Worm (Caenorhabditis elegans): ENCODE data around the gene C09H10.5.
A peak's percentile ranks its signal among the peaks of the same experiment; 100 is the strongest.

Gene C09H10.5

ce11 chrII:11132542-11132941 is 29.0 kb upstream of the C09H10.5 start, which contains the start of gene F40F8.11 (continued):
- no peak for TF ChIP-seq ceh-90 (tag; optimal IDR thresholded peaks at IDR 0.05)
- TF ChIP-seq ets-5 (GFP tag; IDR thresholded peaks at IDR 0.05) = no peak
- TF ChIP-seq nhr-12 (tag; optimal IDR thresholded peaks at IDR 0.05) = no peak
- TF ChIP-seq unc-130 (tag; optimal IDR thresholded peaks at IDR 0.05) = no peak
- TF ChIP-seq fkh-10 (GFP tag; optimal IDR thresholded peaks at IDR 0.05) = no peak
- TF ChIP-seq nhr-47 (tag; optimal IDR thresholded peaks at IDR 0.05) = peak; percentile 53
- no peak for TF ChIP-seq C34B4.2 (tag; optimal IDR thresholded peaks at IDR 0.05)
- no peak for TF ChIP-seq grh-1 (GFP tag; IDR thresholded peaks at IDR 0.05)
- no peak for TF ChIP-seq hlh-17 (GFP tag; optimal IDR thresholded peaks at IDR 0.05; ENCODE audit: borderline replicate concordance)
- TF ChIP-seq nhr-85 (tag) = peak; percentile 76
- TF ChIP-seq mef-2 (tag; optimal IDR thresholded peaks at IDR 0.05) = no peak
- TF ChIP-seq egl-13 (tag; optimal IDR thresholded peaks at IDR 0.05) = no peak
- peak; percentile 57 for TF ChIP-seq skn-1 (tag; optimal IDR thresholded peaks at IDR 0.05)
- TF ChIP-seq C16A3.4 (tag; optimal IDR thresholded peaks at IDR 0.05) = peak; percentile 62
- TF ChIP-seq nhr-28 (tag; optimal IDR thresholded peaks at IDR 0.05) = no peak
- TF ChIP-seq irx-1 (tag; optimal IDR thresholded peaks at IDR 0.05) = no peak
- no peak for TF ChIP-seq tlp-1 (tag; optimal IDR thresholded peaks at IDR 0.05)
- peak; percentile 89 to 95 for TF ChIP-seq lin-35 (GFP tag; optimal IDR thresholded peaks at IDR 0.05)
- TF ChIP-seq lsy-2 (tag; optimal IDR thresholded peaks at IDR 0.05) = peak; percentile 66 to 78

ce11 chrII:11129517-11129916 is 26.0 kb upstream of the C09H10.5 start, which contains the start of gene F40F8.12:
Gene F40F8.12 (plus strand): TSS chrII:11129817.
- TF ChIP-seq aha-1 (tag; optimal IDR thresholded peaks at IDR 0.05) (no peak), tlp-1 (tag; optimal IDR thresholded peaks at IDR 0.05) (no peak), hlh-4 (tag; optimal IDR thresholded peaks at IDR 0.05) (no peak), elt-2 (tag; optimal IDR thresholded peaks at IDR 0.05) (no peak), irx-1 (tag; optimal IDR thresholded peaks at IDR 0.05) (no peak), ceh-63 (GFP tag; optimal IDR thresholded peaks at IDR 0.05) (no peak), F16B12.6 (tag; optimal IDR thresholded peaks at IDR 0.05) (no peak), skn-1 (tag; optimal IDR thresholded peaks at IDR 0.05) (no peak), fos-1 (tag; optimal IDR thresholded peaks at IDR 0.05) (no peak), fkh-10 (GFP tag; optimal IDR thresholded peaks at IDR 0.05) (no peak), nhr-20 (tag; optimal IDR thresholded peaks at IDR 0.05) (no peak), aly-2 (tag; optimal IDR thresholded peaks at IDR 0.05) (no peak)

- TF ChIP-seq irx-1 (tag; optimal IDR thresholded peaks at IDR 0.05) (no peak), rnt-1 (tag; optimal IDR thresholded peaks at IDR 0.05) (no peak)
These were observed 25.4 kb upstream of the C09H10.5 start, which contains the start of gene F40F8.3 for ce11 chrII:11128989-11129388. Gene F40F8.3 (plus strand): TSS chrII:11129289.

ce11 chrII:11127364-11127763 is 23.8 kb upstream of the C09H10.5 start, which contains the start of gene F40F8.1:
Gene F40F8.1 (plus strand): TSS chrII:11127664.
- TF ChIP-seq lin-15B (tag; optimal IDR thresholded peaks at IDR 0.05) (no peak), ama-1 (optimal IDR thresholded peaks at IDR 0.05) (no peak), ceh-63 (GFP tag; optimal IDR thresholded peaks at IDR 0.05) (no peak), zag-1 (tag; optimal IDR thresholded peaks at IDR 0.05) (no peak)

ce11 chrII:11126312-11127000 is 22.9 kb upstream of the C09H10.5 start, which contains the start of the genes rps-9 and lsm-1:
Gene rps-9 (minus strand): TSS chrII:11126362.
Gene lsm-1 (plus strand): TSS chrII:11126950.
- TF ChIP-seq lin-35 (GFP tag; optimal IDR thresholded peaks at IDR 0.05) (peak; percentile 84 to 87), nhr-76 (tag; optimal IDR thresholded peaks at IDR 0.05) (no peak), fos-1 (tag; optimal IDR thresholded peaks at IDR 0.05) (peak; percentile 42), tbx-2 (tag; optimal IDR thresholded peaks at IDR 0.05) (peak; percentile 48), dpl-1 (GFP tag; optimal IDR thresholded peaks at IDR 0.05) (peak; percentile 70 to 78 (median 74)), hlh-17 (GFP tag; optimal IDR thresholded peaks at IDR 0.05; ENCODE audit: borderline replicate concordance) (no peak), elt-3 (tag; optimal IDR thresholded peaks at IDR 0.05) (peak in 1 of 6 experiments; percentile 37), C04F5.9 (tag; optimal IDR thresholded peaks at IDR 0.05) (no peak), lsy-2 (tag; optimal IDR thresholded peaks at IDR 0.05) (peak; percentile 94 to 98), zag-1 (tag; optimal IDR thresholded peaks at IDR 0.05) (no peak), nhr-47 (tag; optimal IDR thresholded peaks at IDR 0.05) (peak; percentile 65), lin-15B (tag; optimal IDR thresholded peaks at IDR 0.05) (peak; percentile 10), dsc-1 (tag; optimal IDR thresholded peaks at IDR 0.05) (peak; percentile 38), mep-1 (tag; optimal IDR thresholded peaks at IDR 0.05) (peak; percentile 71), fkh-8 (tag; optimal IDR thresholded peaks at IDR 0.05) (peak; percentile 45), C34B4.2 (tag; optimal IDR thresholded peaks at IDR 0.05) (no peak), nhr-20 (tag; optimal IDR thresholded peaks at IDR 0.05) (peak; percentile 63), snpc-4 (tag; optimal IDR thresholded peaks at IDR 0.05) (peak; percentile 38), skn-1 (tag; optimal IDR thresholded peaks at IDR 0.05) (peak; percentile 86), unc-86 (tag; optimal IDR thresholded peaks at IDR 0.05) (peak; percentile 22), snu-23 (GFP tag; optimal IDR thresholded peaks at IDR 0.05) (peak; percentile 67), F16B12.6 (tag; optimal IDR thresholded peaks at IDR 0.05) (peak; percentile 46), C16A3.4 (tag; optimal IDR thresholded peaks at IDR 0.05) (peak; percentile 75), lir-3 (tag; optimal IDR thresholded peaks at IDR 0.05; ENCODE audit: poor library complexity) (peak; percentile 26)
